Fruit fly (Drosophila melanogaster): ENCODE results near the gene CG13454.

DNA sequence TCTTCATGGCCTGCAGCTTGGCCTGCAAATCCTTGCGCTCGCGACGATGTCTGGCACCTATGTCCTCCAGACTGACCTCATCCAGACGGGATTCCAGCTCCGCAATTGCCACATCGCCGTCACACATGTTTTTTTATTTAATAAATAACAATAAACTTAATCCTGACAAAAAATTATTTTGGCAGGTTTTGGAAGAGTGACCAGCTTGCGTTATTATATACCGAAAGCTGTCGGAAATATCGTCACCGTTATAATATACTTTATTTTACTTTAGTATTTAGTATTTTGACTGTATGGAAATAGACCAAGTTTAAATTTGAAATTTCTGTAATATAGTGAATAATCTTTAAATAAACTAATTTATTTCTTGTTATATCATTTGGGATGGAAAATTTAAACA, 12.2 kb downstream of the CG13454 start, which contains the start of gene CG7857:
- TF ChIP-seq psq (GFP tag; optimal IDR thresholded peaks at IDR 0.05) (no peak), lola (GFP tag; optimal IDR thresholded peaks at IDR 0.05) (no peak), tai (GFP tag; optimal IDR thresholded peaks at IDR 0.05) (no peak), Dif (GFP tag; optimal IDR thresholded peaks at IDR 0.05; ENCODE audit: partially characterized antibody) (no peak), foxo (GFP tag; optimal IDR thresholded peaks at IDR 0.05) (no peak), Abd-B (GFP tag; optimal IDR thresholded peaks at IDR 0.05) (no peak), OdsH (GFP tag; optimal IDR thresholded peaks at IDR 0.05) (no peak), usp (GFP tag; optimal IDR thresholded peaks at IDR 0.05) (no peak), brk (GFP tag; optimal IDR thresholded peaks at IDR 0.05) (no peak), N (GFP tag; optimal IDR thresholded peaks at IDR 0.05) (no peak), dmrt93B (GFP tag; optimal IDR thresholded peaks at IDR 0.05) (no peak)
